Fruit fly (Drosophila melanogaster): ENCODE results near the gene CG17328.

Gene CG17328

DNA sequence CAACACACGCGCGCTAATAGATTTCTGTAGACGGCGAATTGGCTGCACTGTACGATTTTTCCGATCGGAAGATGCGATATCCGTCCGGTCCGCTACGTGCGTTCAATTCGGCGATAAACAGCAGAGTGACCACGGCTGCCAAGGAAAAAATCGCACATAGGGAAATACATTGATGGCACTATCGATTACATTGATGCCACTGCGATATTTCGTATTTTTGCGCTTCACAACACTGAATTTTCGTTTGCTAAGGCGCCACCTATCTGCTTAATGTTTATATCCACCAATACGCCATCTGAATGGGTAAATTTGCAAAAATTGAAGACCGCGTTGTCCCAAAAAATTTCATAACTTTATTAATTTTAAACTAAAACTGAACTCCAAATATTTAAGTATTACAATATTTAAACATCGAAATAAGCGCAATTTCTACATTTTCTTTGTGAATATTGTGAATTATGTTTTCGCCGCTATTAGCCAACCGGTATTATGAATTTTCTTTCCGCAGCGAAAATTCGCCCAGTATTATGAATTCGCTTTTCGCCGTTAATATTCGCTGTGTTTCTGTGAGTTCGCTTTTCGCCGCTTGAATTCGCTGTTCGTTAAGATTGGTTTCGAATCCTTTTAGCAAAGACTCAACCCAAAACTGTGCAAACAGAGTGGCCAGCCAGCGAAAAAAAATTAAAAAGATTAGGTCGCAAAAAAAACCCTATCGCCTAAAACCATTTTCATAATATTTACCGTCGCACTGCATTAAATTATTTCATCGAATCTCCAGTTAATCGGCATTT, 11.9 kb upstream of the CG17328 start, which contains the start of the genes crp and pkaap (continued):
- TF ChIP-seq zen2 (GFP tag; IDR thresholded peaks at IDR 0.05; ENCODE audit: partially characterized antibody) (no peak), da (GFP tag; optimal IDR thresholded peaks at IDR 0.05) (peak; percentile 65), CG34422 (GFP tag; IDR thresholded peaks at IDR 0.05) (no peak), stwl (tag; optimal IDR thresholded peaks at IDR 0.05) (peak; percentile 91), lilli (GFP tag; optimal IDR thresholded peaks at IDR 0.05) (peak; percentile 93), Sin3A (optimal IDR thresholded peaks at IDR 0.05) (peak; percentile 72), sug (tag; optimal IDR thresholded peaks at IDR 0.05) (peak; percentile 74), rib (GFP tag; IDR thresholded peaks at IDR 0.05) (no peak), sd (tag; optimal IDR thresholded peaks at IDR 0.05) (peak; percentile 39), Dp (GFP tag; optimal IDR thresholded peaks at IDR 0.05) (peak; percentile 90), onecut (GFP tag; IDR thresholded peaks at IDR 0.05) (peak; percentile 78), CG17361 (GFP tag; IDR thresholded peaks at IDR 0.05) (no peak), CG2129 (GFP tag; IDR thresholded peaks at IDR 0.05; ENCODE audit: partially characterized antibody) (no peak), CG34376 (GFP tag; optimal IDR thresholded peaks at IDR 0.05) (peak; percentile 52), CG10209 (GFP tag; optimal IDR thresholded peaks at IDR 0.05) (peak; percentile 71), CG3726 (GFP tag; IDR thresholded peaks at IDR 0.05) (no peak), CG16813 (GFP tag; IDR thresholded peaks at IDR 0.05; ENCODE audit: partially characterized antibody) (no peak), CG15011 (GFP tag; optimal IDR thresholded peaks at IDR 0.05) (no peak), CkIIα-i1 (GFP tag; IDR thresholded peaks at IDR 0.05) (no peak), mam (GFP tag; optimal IDR thresholded peaks at IDR 0.05) (peak; percentile 91), CG7963 (GFP tag; IDR thresholded peaks at IDR 0.05; ENCODE audit: partially characterized antibody) (no peak), CG18011 (GFP tag; optimal IDR thresholded peaks at IDR 0.05) (peak; percentile 46), sens (GFP tag) (peak; percentile 97), Doc2 (GFP tag; IDR thresholded peaks at IDR 0.05) (no peak), CG10654 (GFP tag; optimal IDR thresholded peaks at IDR 0.05) (peak; percentile 82), Dll (GFP tag; IDR thresholded peaks at IDR 0.05; ENCODE audit: partially characterized antibody) (no peak), Gsc (GFP tag; IDR thresholded peaks at IDR 0.05) (no peak), ash1 (GFP tag; optimal IDR thresholded peaks at IDR 0.05) (peak; percentile 44), Asciz (GFP tag; optimal IDR thresholded peaks at IDR 0.05) (peak; percentile 66), stc (GFP tag; IDR thresholded peaks at IDR 0.05) (no peak), ttk (GFP tag; IDR thresholded peaks at IDR 0.05) (no peak), Max (GFP tag; optimal IDR thresholded peaks at IDR 0.05) (peak; percentile 86), CG1603 (tag; optimal IDR thresholded peaks at IDR 0.05) (peak; percentile 89), CG5953 (GFP tag; IDR thresholded peaks at IDR 0.05) (no peak), HLH54F (GFP tag; optimal IDR thresholded peaks at IDR 0.05) (peak; percentile 89), Abd-B (GFP tag; optimal IDR thresholded peaks at IDR 0.05) (no peak), esg (GFP tag; conservative IDR thresholded peaks at IDR 0.05) (no peak), yki (optimal IDR thresholded peaks at IDR 0.05) (no peak), H15 (GFP tag; IDR thresholded peaks at IDR 0.05) (no peak), pita (GFP tag; optimal IDR thresholded peaks at IDR 0.05) (peak; percentile 98), Trl (optimal IDR thresholded peaks at IDR 0.05) (no peak), Trl (GFP tag; optimal IDR thresholded peaks at IDR 0.05) (peak; percentile 94), odd (GFP tag; optimal IDR thresholded peaks at IDR 0.05) (peak; percentile 19), abd-A (tag; optimal IDR thresholded peaks at IDR 0.05) (peak; percentile 65), Bgb (GFP tag; IDR thresholded peaks at IDR 0.05; ENCODE audit: partially characterized antibody) (no peak), dmrt99B (tag; optimal IDR thresholded peaks at IDR 0.05) (no peak), CG6689 (GFP tag; IDR thresholded peaks at IDR 0.05) (no peak), unc-4 (GFP tag; IDR thresholded peaks at IDR 0.05; ENCODE audit: partially characterized antibody) (no peak), CG4707 (GFP tag; optimal IDR thresholded peaks at IDR 0.05) (peak; percentile 23), CG42726 (GFP tag; IDR thresholded peaks at IDR 0.05; ENCODE audit: partially characterized antibody) (no peak)

All from whole organism, embryonic.